Fruit fly (Drosophila melanogaster) whole organism, wandering third instar larva: Measurements from ENCODE around the gene CG6931.

ENCODE experiments used
- Abd-B ChIP-seq: fragments of >200 bp; optimal IDR thresholded peaks from 2 replicates; lab custom pipeline; 2017; ENCODE audit warnings: missing biosample characterization, missing genetic modification characterization
- CG9705 ChIP-seq: fragments of 200-800 bp; sonication (Bioruptor generic); optimal IDR thresholded peaks from 2 replicates; lab custom pipeline; 2018; ENCODE audit warnings: missing biosample characterization, mild to moderate bottlenecking, missing genetic modification characterization
- CrebA ChIP-seq: fragments of 200-800 bp; sonication (Bioruptor generic); optimal IDR thresholded peaks from 2 replicates; lab custom pipeline; 2016; ENCODE audit warnings: missing biosample characterization, mild to moderate bottlenecking, missing genetic modification characterization, borderline replicate concordance
- Dfd ChIP-seq: fragments of >200 bp; optimal IDR thresholded peaks from 2 replicates; lab custom pipeline; 2017; ENCODE audit warnings: missing biosample characterization, missing genetic modification characterization
- GATAd ChIP-seq: sonication (Bioruptor generic); optimal IDR thresholded peaks from 2 replicates; lab custom pipeline; 2016; ENCODE audit warnings: missing biosample characterization, missing genetic modification characterization
- HLH106 ChIP-seq: fragments of 200-800 bp; optimal IDR thresholded peaks from 3 replicates; lab custom pipeline; 2019; ENCODE audit warnings: missing biosample characterization, mild to moderate bottlenecking, missing genetic modification characterization, moderate library complexity
- Hr78 ChIP-seq: fragments of >200 bp; optimal IDR thresholded peaks from 2 replicates; lab custom pipeline; 2017; ENCODE audit warnings: missing biosample characterization, missing genetic modification characterization
- Jra ChIP-seq: sonication (Bioruptor generic); optimal IDR thresholded peaks from 2 replicates; lab custom pipeline; 2016; ENCODE audit warnings: missing biosample characterization, missing genetic modification characterization
- Mio ChIP-seq: sonication (Bioruptor generic); optimal IDR thresholded peaks from 2 replicates; lab custom pipeline; 2016; ENCODE audit warnings: missing biosample characterization, missing genetic modification characterization
- Myc ChIP-seq: fragments of >200 bp; optimal IDR thresholded peaks from 2 replicates; lab custom pipeline; 2017
- N ChIP-seq: fragments of >200 bp; optimal IDR thresholded peaks from 2 replicates; lab custom pipeline; 2018; ENCODE audit warnings: missing biosample characterization, missing external identifiers, missing genetic modification characterization
- Vsx2 ChIP-seq: fragments of 200-300, 225-300 bp; sonication (Bioruptor generic); optimal IDR thresholded peaks from 2 replicates; lab custom pipeline; 2018; ENCODE audit warnings: missing biosample characterization, missing genetic modification characterization; ENCODE audit not compliant: partially characterized antibody
- dl ChIP-seq, 2 experiments: fragments of 175-275, 200-275 bp in 1 of 2; fragments of 200-275 bp in 1 of 2; sonication (Bioruptor generic); optimal IDR thresholded peaks; lab custom pipeline; 2018; ENCODE audit warnings: mild to moderate bottlenecking in 2 of 2, missing biosample characterization in 2 of 2, missing genetic modification characterization in 2 of 2, moderate library complexity in 2 of 2; ENCODE audit not compliant: partially characterized antibody in 2 of 2, insufficient read depth in 1 of 2
- dmrt93B ChIP-seq: fragments of 200-800 bp; sonication (Bioruptor generic); optimal IDR thresholded peaks from 2 replicates; lab custom pipeline; 2018; ENCODE audit warnings: missing biosample characterization, mild to moderate bottlenecking, missing genetic modification characterization
- dsf ChIP-seq: sonication (Bioruptor generic); optimal IDR thresholded peaks from 2 replicates; lab custom pipeline; 2016; ENCODE audit warnings: missing biosample characterization, missing genetic modification characterization, borderline replicate concordance
- foxo ChIP-seq, 2 experiments: fragments of 200-800 bp; sonication (Bioruptor generic); optimal IDR thresholded peaks; 2 replicates in 1 of 2; 3 replicates in 1 of 2; lab custom pipeline; 2016 to 2017; ENCODE audit warnings: missing biosample characterization in 2 of 2, missing genetic modification characterization in 2 of 2
- fru ChIP-seq: fragments of 200-800 bp; sonication (Bioruptor generic); optimal IDR thresholded peaks from 3 replicates; lab custom pipeline; 2016; ENCODE audit warnings: missing biosample characterization, mild to moderate bottlenecking, missing genetic modification characterization
- h ChIP-seq: fragments of 200-800 bp; sonication (Bioruptor generic); optimal IDR thresholded peaks from 3 replicates; lab custom pipeline; 2016; ENCODE audit warnings: missing biosample characterization, mild to moderate bottlenecking, missing genetic modification characterization
- jim ChIP-seq: fragments of 175-275, 200-325 bp; sonication (Bioruptor generic); optimal IDR thresholded peaks from 2 replicates; lab custom pipeline; 2016; ENCODE audit warnings: missing biosample characterization, mild to moderate bottlenecking, missing genetic modification characterization
- psq ChIP-seq: fragments of 200-800 bp; sonication (Bioruptor generic); optimal IDR thresholded peaks from 3 replicates; lab custom pipeline; 2017; ENCODE audit warnings: missing biosample characterization, mild to moderate bottlenecking, missing genetic modification characterization, moderate library complexity
- rgr ChIP-seq: fragments of 200-800 bp; sonication (Bioruptor generic); optimal IDR thresholded peaks from 3 replicates; lab custom pipeline; 2016; ENCODE audit warnings: missing biosample characterization, mild to moderate bottlenecking, missing genetic modification characterization
- sage ChIP-seq: fragments of 200-800 bp; sonication (Bioruptor generic); optimal IDR thresholded peaks from 2 replicates; lab custom pipeline; 2016; ENCODE audit warnings: missing biosample characterization, mild to moderate bottlenecking, missing genetic modification characterization
- sv ChIP-seq: fragments of 200-800 bp; sonication (Bioruptor generic); optimal IDR thresholded peaks from 3 replicates; lab custom pipeline; 2016; ENCODE audit warnings: missing biosample characterization, missing genetic modification characterization
- woc ChIP-seq: sonication (Bioruptor generic); optimal IDR thresholded peaks from 2 replicates; lab custom pipeline; 2016; ENCODE audit warnings: missing biosample characterization, mild to moderate bottlenecking, missing genetic modification characterization

Gene CG6931

dm6 chr3L:11990436-11990835 is at the start of gene CG6931:
CG6931 (plus strand) TSS chr3L:11990736.
- TF ChIP-seq sage (GFP tag; lab: Kevin White, UChicago) (no peak), dsf (no peak), GATAd (GFP tag; lab: Kevin White, UChicago) (no peak), fru (GFP tag; lab: Kevin White, UChicago) (no peak), Dfd (no peak), Jra (GFP tag; lab: Kevin White, UChicago) (no peak), CG9705 (no peak), sv (no peak), Abd-B (GFP tag; lab: Kevin White, UChicago) (no peak), N (GFP tag; lab: Kevin White, UChicago) (no peak), Vsx2 (no peak)

dm6 chr3L:11941612-11942011 is 48.9 kb upstream of the CG6931 start, which contains the start of gene Rpt4R:
Rpt4R (plus strand) TSS chr3L:11941912.
- TF ChIP-seq HLH106 (tag; lab: Kevin White, UChicago) (no peak), rgr (no peak), dmrt93B (GFP tag; lab: Kevin White, UChicago) (no peak), h (GFP tag; lab: Kevin White, UChicago) (no peak)

- TF ChIP-seq dl (GFP tag; optimal IDR thresholded peaks at IDR 0.05; lab: Kevin White, UChicago; ENCODE audit: insufficient read depth in 1 of 2, partially characterized antibody in 2 of 2), result no peak
- no peak for TF ChIP-seq Mio (GFP tag; lab: Kevin White, UChicago)
- no peak for TF ChIP-seq psq (GFP tag; lab: Kevin White, UChicago)
- TF ChIP-seq woc (GFP tag; lab: Kevin White, UChicago), result no peak
Observed at dm6 chr3L:11944752-11945151, 45.8 kb upstream of the CG6931 start, which contains the start of gene CG5883. CG5883 (minus strand) TSS chr3L:11944852.

- TF ChIP-seq Myc (lab: Kevin White, UChicago) (no peak), h (GFP tag; lab: Kevin White, UChicago) (peak; percentile 13)
Observed at dm6 chr3L:11947357-11947756, 43.2 kb upstream of the CG6931 start, which contains the start of gene CG7252. CG7252 (plus strand) TSS chr3L:11947675.

DNA sequence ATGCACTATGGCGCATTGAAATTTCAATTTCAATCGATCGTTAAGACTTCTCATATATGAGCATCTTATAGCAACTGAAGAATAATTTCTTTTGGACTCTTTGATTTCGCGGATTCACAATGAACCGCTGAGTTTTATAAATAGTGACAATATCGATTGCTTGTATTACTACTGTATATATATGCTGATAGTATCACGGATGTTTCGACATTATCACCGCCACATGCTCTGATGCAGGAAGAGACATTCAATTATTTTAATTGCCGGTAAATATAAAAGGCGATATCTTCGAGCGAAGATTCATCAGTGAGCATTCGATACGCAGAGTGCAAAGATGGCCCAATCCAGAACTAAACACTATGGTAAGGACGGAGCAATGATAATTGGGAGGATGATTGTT is 41.0 kb upstream of the CG6931 start, which contains the start of gene CG17826:
Gene CG17826 (plus strand): TSS at position 301 of the 400 bp plus-strand sequence.
- TF ChIP-seq Jra (GFP tag; lab: Kevin White, UChicago) (no peak), Hr78 (GFP tag; lab: Kevin White, UChicago) (no peak), rgr (no peak), Vsx2 (no peak), Myc (lab: Kevin White, UChicago) (no peak), dsf (no peak), CrebA (GFP tag; lab: Kevin White, UChicago) (no peak), psq (GFP tag; lab: Kevin White, UChicago) (no peak)

dm6 chr3L:11953217-11953616 is 37.3 kb upstream of the CG6931 start, which contains the start of gene obst-G:
obst-G (minus strand) TSS chr3L:11953317.
- no peak for TF ChIP-seq Jra (GFP tag; lab: Kevin White, UChicago)
- no peak for TF ChIP-seq dsf
- no peak for TF ChIP-seq h (GFP tag; lab: Kevin White, UChicago)
- TF ChIP-seq Abd-B (GFP tag; lab: Kevin White, UChicago), result no peak
- TF ChIP-seq, all 38 proteins: peak for 0

dm6 chr3L:11953783-11954182 is 36.8 kb upstream of the CG6931 start, which contains the start of gene CG7248:
CG7248 (plus strand) TSS chr3L:11954083.
- TF ChIP-seq CrebA (GFP tag; lab: Kevin White, UChicago) (no peak), dsf (no peak), foxo (GFP tag; optimal IDR thresholded peaks at IDR 0.05; lab: Kevin White, UChicago) (no peak), N (GFP tag; lab: Kevin White, UChicago) (no peak), Dfd (no peak), jim (GFP tag; lab: Kevin White, UChicago) (no peak)
